Fruit fly (Drosophila melanogaster) whole organism, embryonic: ENCODE results near the gene CatB.

Source experiments
- Antp ChIP-seq: fragments of 200-800 bp; sonication (Bioruptor generic); optimal IDR thresholded peaks from 3 replicates; lab custom pipeline; 2016; ENCODE audit warnings: missing biosample characterization, missing genetic modification characterization
- BEAF-32 ChIP-seq: fragments of 200-800 bp; sonication (Bioruptor generic); optimal IDR thresholded peaks from 3 replicates; lab custom pipeline; 2017; ENCODE audit warnings: missing biosample characterization, missing genetic modification characterization, mild to moderate bottlenecking, moderate library complexity, missing genetic modification reagents
- CG11695 ChIP-seq: fragments of 200-800 bp; sonication (Bioruptor generic); IDR thresholded peaks from 3 replicates; pipeline ENCODE4 v1.3.6; 2022; ENCODE audit warnings: missing biosample characterization, missing genetic modification characterization
- CG12219 ChIP-seq: fragments of 200-800 bp; sonication (Bioruptor generic); optimal IDR thresholded peaks from 3 replicates; lab custom pipeline; 2018; ENCODE audit warnings: missing biosample characterization, mild to moderate bottlenecking, missing genetic modification characterization
- CG17359 ChIP-seq: fragments of 200-800 bp; sonication (Bioruptor generic); optimal IDR thresholded peaks from 3 replicates; lab custom pipeline; 2018; ENCODE audit warnings: missing biosample characterization, mild to moderate bottlenecking, missing genetic modification characterization, moderate library complexity
- CG17361 ChIP-seq: fragments of 200-800 bp; sonication (Bioruptor generic); IDR thresholded peaks from 3 replicates; pipeline ENCODE4 v1.3.6; 2022; ENCODE audit warnings: missing biosample characterization, missing genetic modification characterization
- CG17612 ChIP-seq: fragments of 200-800 bp; sonication (Bioruptor generic); IDR thresholded peaks from 2 replicates; pipeline ENCODE4 v1.3.6; 2022; ENCODE audit warnings: missing biosample characterization, missing genetic modification characterization
- CG1792 ChIP-seq: fragments of 200-800 bp; sonication (Bioruptor generic); optimal IDR thresholded peaks from 2 replicates; lab custom pipeline; 2016; ENCODE audit warnings: missing biosample characterization, missing genetic modification characterization
- CG2202 ChIP-seq: fragments of 200-800 bp; sonication (Bioruptor generic); optimal IDR thresholded peaks from 2 replicates; lab custom pipeline; 2018; ENCODE audit warnings: missing biosample characterization, mild to moderate bottlenecking, missing genetic modification characterization
- CG31388 ChIP-seq: fragments of 200-800 bp; sonication (Bioruptor generic); optimal IDR thresholded peaks from 2 replicates; lab custom pipeline; 2016; ENCODE audit warnings: missing biosample characterization, missing genetic modification characterization
- CG3838 ChIP-seq: fragments of 200-800 bp; sonication (Bioruptor generic); optimal IDR thresholded peaks from 3 replicates; lab custom pipeline; 2016; ENCODE audit warnings: missing biosample characterization, missing genetic modification characterization
- CG3995 ChIP-seq: fragments of 200-800 bp; sonication (Bioruptor generic); optimal IDR thresholded peaks from 3 replicates; lab custom pipeline; 2016; ENCODE audit warnings: missing biosample characterization, missing genetic modification characterization
- CG4282 ChIP-seq: fragments of 200-800 bp; sonication (Bioruptor generic); optimal IDR thresholded peaks from 2 replicates; lab custom pipeline; 2016; ENCODE audit warnings: missing biosample characterization, missing genetic modification characterization
- CG43689 ChIP-seq: fragments of 200-800 bp; sonication (Bioruptor generic); IDR thresholded peaks from 2 replicates; pipeline ENCODE4 v1.3.6; 2022; ENCODE audit warnings: missing biosample characterization, missing genetic modification characterization
- CG6175 ChIP-seq: fragments of 200-800 bp; sonication (Bioruptor generic); IDR thresholded peaks from 3 replicates; pipeline ENCODE4 v1.3.6; 2022; ENCODE audit warnings: missing biosample characterization, missing genetic modification characterization
- CG6854 ChIP-seq: fragments of 200-800 bp; sonication (Bioruptor generic); optimal IDR thresholded peaks from 3 replicates; lab custom pipeline; 2017; ENCODE audit warnings: missing biosample characterization, mild to moderate bottlenecking, missing genetic modification characterization
- CG7372 ChIP-seq: fragments of 200-800 bp; sonication (Bioruptor generic); IDR thresholded peaks from 2 replicates; pipeline ENCODE4 v1.3.6; 2022; ENCODE audit warnings: missing biosample characterization, missing genetic modification characterization
- CG8089 ChIP-seq: fragments of 200-800 bp; sonication (Bioruptor generic); optimal IDR thresholded peaks from 3 replicates; lab custom pipeline; 2016; ENCODE audit warnings: missing biosample characterization, missing genetic modification characterization
- CG8290 ChIP-seq, 3 experiments: fragments of 200-800 bp; sonication (Bioruptor generic); optimal IDR thresholded peaks; 2 replicates each; lab custom pipeline; 2016 to 2019; ENCODE audit warnings: missing biosample characterization in 3 of 3, missing genetic modification characterization in 3 of 3, mild to moderate bottlenecking in 2 of 3, moderate library complexity in 1 of 3
- CG9437 ChIP-seq: fragments of 200-800 bp; sonication (Bioruptor generic); optimal IDR thresholded peaks from 2 replicates; lab custom pipeline; 2018; ENCODE audit warnings: missing biosample characterization, mild to moderate bottlenecking, missing genetic modification characterization
- CG9727 ChIP-seq: fragments of 200-800 bp; sonication (Bioruptor generic); optimal IDR thresholded peaks from 3 replicates; lab custom pipeline; 2017; ENCODE audit warnings: missing biosample characterization, mild to moderate bottlenecking, missing genetic modification characterization
- CkIIα-i1 ChIP-seq: fragments of 200-800 bp; sonication (Bioruptor generic); IDR thresholded peaks from 2 replicates; pipeline ENCODE4 v1.3.6; 2022; ENCODE audit warnings: missing biosample characterization, missing genetic modification characterization
- D ChIP-seq, 2 experiments: fragments of 200-800 bp in 1 of 2; fragments of >200 bp in 1 of 2; sonication (Bioruptor generic) in 1 of 2; optimal IDR thresholded peaks; 2 replicates in 1 of 2; 3 replicates in 1 of 2; lab custom pipeline; 2017; ENCODE audit warnings: mild to moderate bottlenecking in 1 of 2, missing biosample characterization in 1 of 2, missing genetic modification characterization in 1 of 2, missing genetic modification reagents in 1 of 2
- Dp ChIP-seq: fragments of 200-800 bp; sonication (Bioruptor generic); optimal IDR thresholded peaks from 2 replicates; lab custom pipeline; 2018; ENCODE audit warnings: missing biosample characterization, mild to moderate bottlenecking, missing genetic modification characterization, moderate library complexity
- Elba2 ChIP-seq: fragments of 200-800 bp; sonication (Bioruptor generic); optimal IDR thresholded peaks from 3 replicates; lab custom pipeline; 2016; ENCODE audit warnings: missing biosample characterization, missing genetic modification characterization
- HHEX ChIP-seq: fragments of 200-800 bp; sonication (Bioruptor generic); optimal IDR thresholded peaks from 3 replicates; lab custom pipeline; 2017; ENCODE audit warnings: missing biosample characterization, mild to moderate bottlenecking, missing genetic modification characterization, missing genetic modification reagents
- HLH4C ChIP-seq: fragments of 200-800 bp; sonication (Bioruptor generic); IDR thresholded peaks from 3 replicates; pipeline ENCODE4 v1.3.6; 2022; ENCODE audit warnings: missing biosample characterization, missing genetic modification characterization; ENCODE audit not compliant: partially characterized antibody
- Lpt ChIP-seq: fragments of >200 bp; optimal IDR thresholded peaks from 2 replicates; lab custom pipeline; 2018; ENCODE audit warnings: missing biosample characterization, missing genetic modification characterization
- Mrtf ChIP-seq: fragments of 200-800 bp; sonication (Bioruptor generic); IDR thresholded peaks from 3 replicates; pipeline ENCODE4 v1.3.6; 2022; ENCODE audit warnings: missing biosample characterization, missing genetic modification characterization
- Ravus ChIP-seq: fragments of 200-800 bp; sonication (Bioruptor generic); IDR thresholded peaks from 2 replicates; pipeline ENCODE4 v1.3.6; 2022; ENCODE audit warnings: missing biosample characterization, missing genetic modification characterization
- Sox100B ChIP-seq: fragments of 200-800 bp; sonication (Bioruptor generic); optimal IDR thresholded peaks from 3 replicates; lab custom pipeline; 2018; ENCODE audit warnings: missing biosample characterization, mild to moderate bottlenecking, missing genetic modification characterization
- Sox102F ChIP-seq: fragments of 200-800 bp; sonication (Bioruptor generic); optimal IDR thresholded peaks from 2 replicates; lab custom pipeline; 2018; ENCODE audit warnings: missing biosample characterization, mild to moderate bottlenecking, missing genetic modification characterization, moderate library complexity
- Spps ChIP-seq: fragments of 200-800 bp; sonication (Bioruptor generic); optimal IDR thresholded peaks from 2 replicates; lab custom pipeline; 2018; ENCODE audit warnings: missing biosample characterization, mild to moderate bottlenecking, missing genetic modification characterization
- ato ChIP-seq: fragments of 200-800 bp; sonication (Bioruptor generic); IDR thresholded peaks from 2 replicates; pipeline ENCODE4 v1.3.6; 2022; ENCODE audit warnings: missing biosample characterization, missing genetic modification characterization; ENCODE audit not compliant: partially characterized antibody
- bcd ChIP-seq: fragments of 200-800 bp; sonication (Bioruptor generic); optimal IDR thresholded peaks from 2 replicates; lab custom pipeline; 2017; ENCODE audit warnings: missing biosample characterization, mild to moderate bottlenecking, missing genetic modification characterization
- bowl ChIP-seq: fragments of 200-800 bp; sonication (Bioruptor generic); IDR thresholded peaks from 2 replicates; pipeline ENCODE4 v1.3.6; 2022; ENCODE audit warnings: missing biosample characterization, missing genetic modification characterization
- chif ChIP-seq, 2 experiments: fragments of 200-800 bp; sonication (Bioruptor generic); optimal IDR thresholded peaks; 3 replicates each; lab custom pipeline; 2016; ENCODE audit warnings: missing biosample characterization in 2 of 2, missing genetic modification characterization in 2 of 2
- ci ChIP-seq: fragments of 200-800 bp; sonication (Bioruptor generic); IDR thresholded peaks from 3 replicates; pipeline ENCODE4 v1.3.6; 2022; ENCODE audit warnings: missing biosample characterization, missing genetic modification characterization
- dati ChIP-seq: fragments of 200-800 bp; sonication (Bioruptor generic); IDR thresholded peaks from 2 replicates; pipeline ENCODE4 v1.3.6; 2022; ENCODE audit warnings: missing biosample characterization, missing genetic modification characterization
- dmrt99B ChIP-seq: fragments of 200-800 bp; sonication (Bioruptor generic); optimal IDR thresholded peaks from 2 replicates; lab custom pipeline; 2018; ENCODE audit warnings: missing biosample characterization, mild to moderate bottlenecking, missing genetic modification characterization, moderate library complexity
- fd3F ChIP-seq: fragments of 200-800 bp; sonication (Bioruptor generic); optimal IDR thresholded peaks from 2 replicates; lab custom pipeline; 2018; ENCODE audit warnings: missing biosample characterization, mild to moderate bottlenecking, missing genetic modification characterization, moderate library complexity
- pan ChIP-seq, 4 experiments: fragments of >200 bp in 3 of 4; fragments of 200-800 bp in 1 of 4; sonication (Bioruptor generic) in 1 of 4; optimal IDR thresholded peaks in 3 of 4; IDR thresholded peaks in 1 of 4; 2 replicates each; pipeline versions ENCODE4 v1.3.6 to Lab custom; 2017 to 2022; ENCODE audit warnings: missing biosample characterization in 2 of 4, missing genetic modification characterization in 2 of 4, mixed read lengths in 1 of 4
- pfk ChIP-seq: fragments of 200-800 bp; sonication (Bioruptor generic); optimal IDR thresholded peaks from 2 replicates; lab custom pipeline; 2018; ENCODE audit warnings: missing biosample characterization, mild to moderate bottlenecking, missing genetic modification characterization, moderate library complexity
- ro ChIP-seq: fragments of 200-800 bp; sonication (Bioruptor generic); IDR thresholded peaks from 2 replicates; pipeline ENCODE4 v1.3.6; 2022; ENCODE audit warnings: missing biosample characterization, missing genetic modification characterization
- row ChIP-seq: fragments of 200-800 bp; sonication (Bioruptor generic); IDR thresholded peaks from 3 replicates; pipeline ENCODE4 v1.3.6; 2022; ENCODE audit warnings: missing biosample characterization, missing genetic modification characterization
- tll ChIP-seq, 2 experiments: fragments of 200-800 bp in 1 of 2; fragments of >200 bp in 1 of 2; sonication (Bioruptor generic) in 1 of 2; optimal IDR thresholded peaks; 2 replicates each; lab custom pipeline; 2017 to 2019; ENCODE audit warnings: missing biosample characterization in 2 of 2, missing genetic modification characterization in 2 of 2, mild to moderate bottlenecking in 1 of 2, moderate library complexity in 1 of 2
- tna ChIP-seq: fragments of 200-800 bp; sonication (Bioruptor generic); IDR thresholded peaks from 2 replicates; pipeline ENCODE4 v1.3.6; 2022; ENCODE audit warnings: missing biosample characterization, missing genetic modification characterization; ENCODE audit not compliant: partially characterized antibody
- trem ChIP-seq: fragments of 200-800 bp; optimal IDR thresholded peaks from 3 replicates; lab custom pipeline; 2019; ENCODE audit warnings: missing biosample characterization, mild to moderate bottlenecking, missing genetic modification characterization, moderate library complexity
- vvl ChIP-seq: fragments of 200-800 bp; sonication (Bioruptor generic); IDR thresholded peaks from 2 replicates; pipeline ENCODE4 v1.3.6; 2022; ENCODE audit warnings: missing biosample characterization, missing genetic modification characterization

The CatB gene

dm6 chr2L:8694250-8694704, 11.1 kb upstream of the CatB start (continued):
- no peak for TF ChIP-seq CG9727
- TF ChIP-seq pan (optimal IDR thresholded peaks at IDR 0.05; lab: Kevin White, UChicago) = no peak
- TF ChIP-seq pan (GFP tag; optimal IDR thresholded peaks at IDR 0.05 in 1 of 2, IDR thresholded peaks at IDR 0.05 in 1 of 2) = no peak
- no peak for TF ChIP-seq pfk
- TF ChIP-seq HLH4C = no peak
- peak; percentile 7 for TF ChIP-seq HHEX
- TF ChIP-seq Dp (GFP tag; lab: Kevin White, UChicago) = no peak
- no peak for TF ChIP-seq BEAF-32 (GFP tag; lab: Kevin White, UChicago)
- TF ChIP-seq CG17612 (GFP tag; lab: Robert Waterston, UW) = no peak
- TF ChIP-seq vvl = peak; percentile 19; the same call in 1 of the 2 replicates
- no peak for TF ChIP-seq fd3F (GFP tag; lab: Kevin White, UChicago)
- TF ChIP-seq ro (GFP tag; lab: Robert Waterston, UW) = no peak
- TF ChIP-seq CG11695 (GFP tag; lab: Robert Waterston, UW) = no peak
- TF ChIP-seq trem (tag; lab: Kevin White, UChicago) = no peak
- no peak for TF ChIP-seq Antp
- TF ChIP-seq D (optimal IDR thresholded peaks at IDR 0.05; lab: Kevin White, UChicago) = no peak
- TF ChIP-seq D (GFP tag; optimal IDR thresholded peaks at IDR 0.05; lab: Kevin White, UChicago) = no peak
- TF ChIP-seq tll (GFP tag; optimal IDR thresholded peaks at IDR 0.05; lab: Kevin White, UChicago) = no peak
- no peak for TF ChIP-seq CG6854
- no peak for TF ChIP-seq Sox100B (GFP tag; lab: Kevin White, UChicago)
- TF ChIP-seq CG3838 = no peak
- TF ChIP-seq dati (GFP tag; lab: Robert Waterston, UW) = no peak
- peak; percentile 63; the same call in 1 of the 2 replicates for TF ChIP-seq CG7372 (GFP tag; lab: Robert Waterston, UW)
- no peak for TF ChIP-seq CG6175 (GFP tag; lab: Robert Waterston, UW)
- no peak for TF ChIP-seq Ravus (GFP tag; lab: Robert Waterston, UW)
- TF ChIP-seq CG17361 (GFP tag; lab: Robert Waterston, UW) = no peak
- no peak for TF ChIP-seq tna (GFP tag; lab: Robert Waterston, UW)
- peak; percentile 10; the same call in 1 of the 3 replicates for TF ChIP-seq row (GFP tag; lab: Robert Waterston, UW)
- no peak for TF ChIP-seq CG9437 (GFP tag; lab: Kevin White, UChicago)
- no peak for TF ChIP-seq ato (GFP tag; lab: Robert Waterston, UW)
- no peak for TF ChIP-seq CkIIα-i1 (GFP tag; lab: Robert Waterston, UW)
- TF ChIP-seq Elba2 = no peak
- no peak for TF ChIP-seq CG4282 (GFP tag; lab: Kevin White, UChicago)
- TF ChIP-seq CG1792 (GFP tag; lab: Kevin White, UChicago) = no peak
- TF ChIP-seq CG8290 (GFP tag; optimal IDR thresholded peaks at IDR 0.05; lab: Kevin White, UChicago) = no peak
- TF ChIP-seq CG8290 (tag; optimal IDR thresholded peaks at IDR 0.05; lab: Kevin White, UChicago) = peak in 1 of 2 experiments; percentile 37
- no peak for TF ChIP-seq CG31388
- TF ChIP-seq CG43689 (GFP tag; lab: Robert Waterston, UW) = no peak
- peak; percentile 22 for TF ChIP-seq dmrt99B (tag; lab: Kevin White, UChicago)
- no peak for TF ChIP-seq chif (GFP tag; optimal IDR thresholded peaks at IDR 0.05; lab: Kevin White, UChicago)
- peak; percentile 43 for TF ChIP-seq CG12219 (GFP tag; lab: Kevin White, UChicago)
- TF ChIP-seq CG17359 (tag; lab: Kevin White, UChicago) = peak; percentile 13
- no peak for TF ChIP-seq Lpt (GFP tag; lab: Kevin White, UChicago)
- TF ChIP-seq Spps = no peak
- no peak for TF ChIP-seq bowl (GFP tag; lab: Robert Waterston, UW)
- TF ChIP-seq CG2202 (tag; lab: Kevin White, UChicago) = no peak
- TF ChIP-seq Mrtf (GFP tag; lab: Robert Waterston, UW) = no peak
- peak; percentile 66; the same call in 2 of the 3 replicates for TF ChIP-seq ci (GFP tag; lab: Robert Waterston, UW)
- no peak for TF ChIP-seq Sox102F (GFP tag; lab: Kevin White, UChicago)
- no peak for TF ChIP-seq CG3995
- TF ChIP-seq CG8089 (GFP tag; lab: Kevin White, UChicago) = no peak
- no peak for TF ChIP-seq bcd
